Worm (Caenorhabditis elegans) whole organism, L2 larva: Measurements from ENCODE around the gene ZK593.2.

Experiments
- ZK546.5 ChIP-seq: sonication (generic microtip); optimal IDR thresholded peaks from 2 replicates; lab custom pipeline; 2017; ENCODE audit warnings: missing biosample characterization, missing genetic modification characterization
- aly-2 ChIP-seq: fragments of 150-350 bp; optimal IDR thresholded peaks from 2 replicates; lab custom pipeline; 2014; ENCODE audit warnings: missing biosample characterization, missing genetic modification characterization
- ama-1 ChIP-seq: fragments of 150-350 bp; optimal IDR thresholded peaks from 2 replicates; lab custom pipeline; 2018; ENCODE audit warnings: inconsistent platforms
- elt-1 ChIP-seq: fragments of 150-350 bp; optimal IDR thresholded peaks from 2 replicates; lab custom pipeline; 2014; ENCODE audit warnings: missing biosample characterization, missing genetic modification characterization
- mab-5 ChIP-seq: fragments of 150-350 bp; optimal IDR thresholded peaks from 2 replicates; lab custom pipeline; 2014; ENCODE audit warnings: missing biosample characterization, missing genetic modification characterization
- mdl-1 ChIP-seq, 2 experiments: fragments of 150-350 bp in 1 of 2; sonication (generic microtip) in 1 of 2; optimal IDR thresholded peaks; 2 replicates each; lab custom pipeline; 2017; ENCODE audit warnings: missing biosample characterization in 2 of 2, missing genetic modification characterization in 2 of 2
- nhr-10 ChIP-seq: sonication (generic microtip); optimal IDR thresholded peaks from 2 replicates; lab custom pipeline; 2017; ENCODE audit warnings: missing biosample characterization, missing genetic modification characterization
- nhr-11 ChIP-seq: fragments of 150-350 bp; optimal IDR thresholded peaks from 2 replicates; lab custom pipeline; 2014; ENCODE audit warnings: missing biosample characterization, missing genetic modification characterization
- nhr-21 ChIP-seq: fragments of 150-350 bp; optimal IDR thresholded peaks from 2 replicates; lab custom pipeline; 2014; ENCODE audit warnings: missing biosample characterization, missing genetic modification characterization
- nhr-237 ChIP-seq: fragments of 150-350 bp; optimal IDR thresholded peaks from 2 replicates; lab custom pipeline; 2014; ENCODE audit warnings: missing biosample characterization, missing genetic modification characterization

- TF ChIP-seq nhr-11, result no peak
- TF ChIP-seq aly-2 (tag; lab: Kevin White, UChicago), result no peak
- TF ChIP-seq nhr-237 (tag; lab: Kevin White, UChicago), result no peak
- TF ChIP-seq elt-1, result no peak
- TF ChIP-seq mab-5 (tag; lab: Kevin White, UChicago), result no peak
- TF ChIP-seq nhr-10 (tag; lab: Kevin White, UChicago), result no peak
- TF ChIP-seq ZK546.5 (tag; lab: Kevin White, UChicago), result no peak
- no peak for TF ChIP-seq nhr-21 (tag; lab: Kevin White, UChicago)
- no peak for TF ChIP-seq mdl-1 (tag; optimal IDR thresholded peaks at IDR 0.05; lab: Kevin White, UChicago)
- TF ChIP-seq ama-1 (lab: Kevin White, UChicago), result no peak
Observed at ce11 chrIV:10881230-10881629, 32.0 kb upstream of the ZK593.2 start, which contains the start of gene F13E9.13.
